Worm (Caenorhabditis elegans) whole organism, L1 larva: ENCODE results near the gene Y37E11AR.7.

Source experiments
- F16B12.6 ChIP-seq: fragments of 150-350 bp; optimal IDR thresholded peaks from 2 replicates; lab custom pipeline; 2014; ENCODE audit warnings: missing biosample characterization, missing genetic modification characterization
- Y116A8C.19 ChIP-seq: sonication (generic microtip); optimal IDR thresholded peaks from 2 replicates; lab custom pipeline; 2016; ENCODE audit warnings: missing compliant biosample characterization, missing genetic modification characterization, borderline replicate concordance
- aha-1 ChIP-seq: fragments of 150-350 bp; optimal IDR thresholded peaks from 2 replicates; lab custom pipeline; 2014; ENCODE audit warnings: missing biosample characterization, missing genetic modification characterization
- blmp-1 ChIP-seq: fragments of 150-350 bp; optimal IDR thresholded peaks from 2 replicates; lab custom pipeline; 2014; ENCODE audit warnings: missing biosample characterization, missing genetic modification characterization
- ceh-88 ChIP-seq: fragments of 200-800 bp; sonication (Bioruptor generic); IDR thresholded peaks from 2 replicates; pipeline ENCODE4 v1.3.6; 2022; ENCODE audit warnings: missing genetic modification characterization, missing compliant biosample characterization
- efl-1 ChIP-seq, 4 experiments: fragments of 150-350 bp; optimal IDR thresholded peaks in 3 of 4; peaks in 1 of 4; 1 replicate in 1 of 4; 2 replicates in 3 of 4; lab custom pipeline; 2014; ENCODE audit warnings: missing biosample characterization in 2 of 4, missing genetic modification characterization in 2 of 4, missing genetic modification reagents in 2 of 4
- egl-13 ChIP-seq: sonication (generic microtip); optimal IDR thresholded peaks from 2 replicates; lab custom pipeline; 2016; ENCODE audit warnings: missing genotype, missing genetic modification reagents, missing genetic modification characterization, missing compliant biosample characterization
- fos-1 ChIP-seq: fragments of 150-350 bp; optimal IDR thresholded peaks from 2 replicates; lab custom pipeline; 2014; ENCODE audit warnings: missing biosample characterization, missing genetic modification characterization
- grh-1 ChIP-seq: fragments of 200-800 bp; sonication (Bioruptor generic); IDR thresholded peaks from 2 replicates; pipeline ENCODE4 v1.3.6; 2022; ENCODE audit warnings: missing genetic modification reagents, missing genetic modification characterization, missing compliant biosample characterization
- hpl-2 ChIP-seq: fragments of 150-350 bp; optimal IDR thresholded peaks from 2 replicates; lab custom pipeline; 2014; ENCODE audit warnings: missing biosample characterization, missing genetic modification reagents, missing genetic modification characterization
- irx-1 ChIP-seq: sonication (generic microtip); optimal IDR thresholded peaks from 2 replicates; lab custom pipeline; 2016; ENCODE audit warnings: missing genetic modification characterization, missing compliant biosample characterization
- lin-14 ChIP-seq: fragments of 200-800 bp; sonication (Bioruptor generic); optimal IDR thresholded peaks from 2 replicates; lab custom pipeline; 2018; ENCODE audit warnings: mild to moderate bottlenecking, missing genetic modification characterization, moderate library complexity, missing compliant biosample characterization
- lin-15B ChIP-seq: fragments of 150-350 bp; sonication (generic microtip); optimal IDR thresholded peaks from 3 replicates; lab custom pipeline; 2014; ENCODE audit warnings: missing biosample characterization, missing genetic modification characterization
- lin-39 ChIP-seq: fragments of 150-350 bp; optimal IDR thresholded peaks from 2 replicates; lab custom pipeline; 2014; ENCODE audit warnings: missing biosample characterization, missing genetic modification reagents, missing genetic modification characterization
- mep-1 ChIP-seq: fragments of 150-350 bp; optimal IDR thresholded peaks from 2 replicates; lab custom pipeline; 2014; ENCODE audit warnings: missing biosample characterization, missing genetic modification characterization
- nhr-11 ChIP-seq: fragments of 150-350 bp; optimal IDR thresholded peaks from 2 replicates; lab custom pipeline; 2014; ENCODE audit warnings: missing biosample characterization, missing genetic modification characterization
- nhr-12 ChIP-seq: sonication (generic microtip); optimal IDR thresholded peaks from 2 replicates; lab custom pipeline; 2017; ENCODE audit warnings: missing biosample characterization, missing genetic modification characterization
- nhr-19 ChIP-seq: fragments of 200-800 bp; sonication (Bioruptor generic); conservative IDR thresholded peaks from 2 replicates; pipeline ENCODE4 v1.3.6; 2022; ENCODE audit warnings: missing genetic modification characterization, missing compliant biosample characterization
- nhr-28 ChIP-seq: fragments of 150-350 bp; optimal IDR thresholded peaks from 2 replicates; lab custom pipeline; 2014; ENCODE audit warnings: missing biosample characterization, missing genetic modification characterization
- nhr-47 ChIP-seq: sonication (generic microtip); optimal IDR thresholded peaks from 2 replicates; lab custom pipeline; 2016; ENCODE audit warnings: mild to moderate bottlenecking, missing genetic modification characterization, moderate library complexity, missing compliant biosample characterization
- nhr-76 ChIP-seq: sonication (generic microtip); optimal IDR thresholded peaks from 2 replicates; lab custom pipeline; 2017; ENCODE audit warnings: missing biosample characterization, missing genetic modification characterization
- pax-3 ChIP-seq: fragments of 200-800 bp; sonication (Bioruptor generic); optimal IDR thresholded peaks from 2 replicates; lab custom pipeline; 2018; ENCODE audit warnings: mild to moderate bottlenecking, missing genetic modification characterization, moderate library complexity, missing compliant biosample characterization
- rnt-1 ChIP-seq: sonication (generic microtip); optimal IDR thresholded peaks from 2 replicates; lab custom pipeline; 2016; ENCODE audit warnings: mild to moderate bottlenecking, missing genetic modification characterization, moderate library complexity, missing compliant biosample characterization
- sox-4 ChIP-seq: sonication (generic microtip); optimal IDR thresholded peaks from 2 replicates; lab custom pipeline; 2016; ENCODE audit warnings: missing genetic modification characterization, missing compliant biosample characterization
- sup-37 ChIP-seq: fragments of 200-800 bp; sonication (Bioruptor generic); optimal IDR thresholded peaks from 2 replicates; lab custom pipeline; 2018; ENCODE audit warnings: mild to moderate bottlenecking, missing genetic modification characterization, missing compliant biosample characterization
- swsn-7 ChIP-seq: sonication (generic microtip); optimal IDR thresholded peaks from 2 replicates; lab custom pipeline; 2016; ENCODE audit warnings: missing genetic modification characterization, missing compliant biosample characterization
- tbx-2 ChIP-seq: sonication (generic microtip); optimal IDR thresholded peaks from 2 replicates; lab custom pipeline; 2016; ENCODE audit warnings: missing genetic modification characterization, missing compliant biosample characterization
- tlp-1 ChIP-seq: fragments of 150-350 bp; optimal IDR thresholded peaks from 2 replicates; lab custom pipeline; 2014; ENCODE audit warnings: missing biosample characterization, missing genetic modification characterization
- unc-130 ChIP-seq: fragments of 150-350 bp; optimal IDR thresholded peaks from 2 replicates; lab custom pipeline; 2017; ENCODE audit warnings: missing biosample characterization, missing genetic modification characterization, inconsistent platforms
- unc-62 ChIP-seq: fragments of 150-350 bp; optimal IDR thresholded peaks from 2 replicates; lab custom pipeline; 2014; ENCODE audit warnings: missing biosample characterization, missing genetic modification reagents, missing genetic modification characterization
- unc-86 ChIP-seq: sonication (generic microtip); optimal IDR thresholded peaks from 2 replicates; lab custom pipeline; 2016; ENCODE audit warnings: missing genetic modification characterization, missing compliant biosample characterization
- unc-98 ChIP-seq: fragments of 200-800 bp; sonication (Bioruptor generic); IDR thresholded peaks from 2 replicates; pipeline ENCODE4 v1.3.6; 2022; ENCODE audit warnings: missing genetic modification characterization, missing compliant biosample characterization
- vab-15 ChIP-seq: sonication (generic microtip); optimal IDR thresholded peaks from 2 replicates; lab custom pipeline; 2017; ENCODE audit warnings: missing genotype, mild to moderate bottlenecking, missing genetic modification characterization, missing compliant biosample characterization
- xbp-1 ChIP-seq: sonication (generic microtip); optimal IDR thresholded peaks from 2 replicates; lab custom pipeline; 2016; ENCODE audit warnings: missing genetic modification characterization, missing compliant biosample characterization
- ztf-11 ChIP-seq, 2 experiments: sonication (generic microtip); optimal IDR thresholded peaks; 2 replicates each; lab custom pipeline; 2016 to 2017; ENCODE audit warnings: missing genetic modification characterization in 2 of 2, missing biosample characterization in 1 of 2, missing compliant biosample characterization in 1 of 2
- ztf-4 ChIP-seq: fragments of 150-350 bp; optimal IDR thresholded peaks from 2 replicates; lab custom pipeline; 2014; ENCODE audit warnings: missing biosample characterization, missing genetic modification characterization

The Y37E11AR.7 gene

DNA sequence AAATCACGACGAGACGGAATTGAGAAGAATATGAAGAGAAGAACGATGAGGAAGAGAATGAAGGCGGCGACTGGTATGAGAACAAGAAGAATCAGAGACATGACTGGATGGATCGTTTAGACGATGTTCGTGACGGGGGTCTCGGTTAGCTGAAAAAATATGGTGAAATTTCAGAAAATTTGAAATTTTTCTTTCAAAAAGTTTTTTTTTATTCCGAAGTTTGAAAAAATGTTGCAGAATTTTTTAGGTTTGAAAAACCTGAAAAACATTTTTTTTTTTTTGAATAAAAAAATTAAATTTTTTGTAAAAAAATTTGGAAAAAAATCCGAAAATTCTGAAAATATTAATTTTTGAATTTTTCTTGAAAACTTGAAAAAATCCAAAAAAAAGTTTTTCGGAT is 36.2 kb downstream of the Y37E11AR.7 start, which contains the start of gene Y37E11AM.3:
Gene Y37E11AM.3 (minus strand): TSS at position 101 of the 400 bp plus-strand sequence.
- TF ChIP-seq nhr-47 (no peak), nhr-28 (tag; lab: Kevin White, UChicago) (no peak), grh-1 (no peak), unc-62 (GFP tag; lab: Kevin White, UChicago) (no peak), ceh-88 (GFP tag; lab: Robert Waterston, UW) (no peak), vab-15 (tag; lab: Kevin White, UChicago) (no peak), fos-1 (no peak), tlp-1 (no peak), nhr-19 (GFP tag; lab: Robert Waterston, UW) (no peak), unc-98 (GFP tag; lab: Robert Waterston, UW) (no peak), nhr-11 (tag; lab: Kevin White, UChicago) (no peak), nhr-12 (tag; lab: Kevin White, UChicago) (no peak), lin-39 (tag; lab: Kevin White, UChicago) (no peak), unc-130 (no peak), nhr-76 (no peak), lin-14 (GFP tag; lab: Kevin White, UChicago) (no peak), Y116A8C.19 (tag; lab: Kevin White, UChicago) (no peak), ztf-11 (tag; optimal IDR thresholded peaks at IDR 0.05; lab: Kevin White, UChicago) (no peak)
- TF ChIP-seq, all 84 proteins: peak for 0

DNA sequence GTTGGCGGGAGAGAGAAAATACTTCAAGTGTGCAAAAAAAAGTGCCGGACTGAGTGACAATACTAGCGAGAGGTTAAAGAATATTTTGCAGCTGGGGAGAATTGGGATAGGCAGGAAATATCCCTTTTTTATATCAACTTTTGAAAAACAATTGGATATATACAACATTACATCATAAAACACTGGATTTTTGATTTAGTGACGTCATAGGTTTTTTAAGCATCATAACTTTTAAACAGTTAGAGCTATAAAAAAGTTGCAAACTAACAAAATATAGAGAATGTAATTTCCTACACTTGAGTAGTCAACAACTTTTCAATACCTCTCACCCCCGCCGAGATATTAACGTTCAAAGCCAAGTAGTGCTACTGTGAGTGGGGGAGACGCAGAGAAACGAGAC is 44.5 kb downstream of the Y37E11AR.7 start:
- TF ChIP-seq sox-4 (tag; lab: Kevin White, UChicago) (no peak), irx-1 (tag; lab: Kevin White, UChicago) (no peak), unc-86 (tag; lab: Kevin White, UChicago) (no peak), nhr-12 (tag; lab: Kevin White, UChicago) (no peak), sup-37 (GFP tag; lab: Kevin White, UChicago) (no peak), pax-3 (tag; lab: Kevin White, UChicago) (no peak), tbx-2 (tag; lab: Kevin White, UChicago) (no peak), F16B12.6 (tag; lab: Kevin White, UChicago) (no peak), hpl-2 (GFP tag; lab: Kevin White, UChicago) (no peak), xbp-1 (no peak), nhr-28 (tag; lab: Kevin White, UChicago) (no peak), swsn-7 (tag; lab: Kevin White, UChicago) (no peak), blmp-1 (tag; lab: Kevin White, UChicago) (no peak), rnt-1 (tag; lab: Kevin White, UChicago) (no peak), egl-13 (no peak), unc-98 (GFP tag; lab: Robert Waterston, UW) (no peak), ztf-4 (tag; lab: Kevin White, UChicago) (no peak), lin-15B (tag; lab: Kevin White, UChicago) (no peak), aha-1 (no peak)

DNA sequence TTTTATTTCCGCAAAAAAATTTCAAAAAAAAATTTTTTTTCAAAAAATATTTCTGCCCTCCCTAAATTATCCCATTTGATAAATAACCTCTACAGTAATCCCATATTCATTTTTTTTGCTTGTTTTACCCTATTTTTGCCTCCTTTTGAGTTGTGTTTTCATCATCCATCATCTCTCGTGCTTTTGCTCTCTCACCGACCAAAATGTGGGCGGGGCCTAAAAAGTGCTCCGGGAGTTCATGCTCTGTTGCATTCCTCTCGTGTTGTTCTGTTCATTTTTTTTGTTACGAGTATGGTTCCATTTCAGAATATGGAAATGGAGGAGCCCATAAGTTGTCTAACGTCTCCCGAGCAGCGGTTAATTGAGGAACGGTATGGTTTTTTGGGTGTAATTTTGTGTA is 46.1 kb downstream of the Y37E11AR.7 start, which contains the start of gene Y37E11AL.1:
Gene Y37E11AL.1 (plus strand): TSS at position 301 of the 400 bp plus-strand sequence.
- no peak for TF ChIP-seq mep-1 (tag; lab: Kevin White, UChicago)
- TF ChIP-seq lin-14 (GFP tag; lab: Kevin White, UChicago) = no peak
- no peak for TF ChIP-seq lin-15B (tag; lab: Kevin White, UChicago)
- TF ChIP-seq grh-1 = no peak
- TF ChIP-seq efl-1 (optimal IDR thresholded peaks at IDR 0.05; lab: Kevin White, UChicago) = no peak
- no peak for TF ChIP-seq efl-1 (GFP tag; optimal IDR thresholded peaks at IDR 0.05 in 1 of 2; lab: Kevin White, UChicago)
